Fruit fly (Drosophila melanogaster) whole organism, embryonic: ENCODE results near the gene bark.
A peak's percentile ranks its signal among the peaks of the same experiment; 100 is the strongest.

Experiments used
- CG12744 ChIP-seq: fragments of 200-800 bp; sonication (Bioruptor generic); optimal IDR thresholded peaks from 2 replicates; lab custom pipeline; 2016; ENCODE audit warnings: missing biosample characterization, missing genetic modification characterization
- CG17568 ChIP-seq: fragments of 200-800 bp; sonication (Bioruptor generic); optimal IDR thresholded peaks from 2 replicates; lab custom pipeline; 2018; ENCODE audit warnings: missing biosample characterization, mild to moderate bottlenecking, missing genetic modification characterization, moderate library complexity
- CG2678 ChIP-seq: fragments of 200-800 bp; sonication (Bioruptor generic); optimal IDR thresholded peaks from 3 replicates; lab custom pipeline; 2019; ENCODE audit warnings: missing biosample characterization, mild to moderate bottlenecking, missing genetic modification characterization, moderate library complexity
- CG8924 ChIP-seq: fragments of 200-800 bp; optimal IDR thresholded peaks from 3 replicates; lab custom pipeline; 2019; ENCODE audit warnings: missing biosample characterization, mild to moderate bottlenecking, missing genetic modification characterization, moderate library complexity
- Kr ChIP-seq: fragments of 200-800 bp; sonication (Bioruptor generic); optimal IDR thresholded peaks from 2 replicates; lab custom pipeline; 2017; ENCODE audit warnings: missing biosample characterization, mild to moderate bottlenecking, missing genetic modification characterization
- Opbp ChIP-seq: fragments of 200-800 bp; sonication (Bioruptor generic); IDR thresholded peaks from 3 replicates; pipeline ENCODE4 v1.3.6; 2022; ENCODE audit warnings: missing biosample characterization, missing genetic modification characterization; ENCODE audit not compliant: partially characterized antibody
- jing ChIP-seq: fragments of 200-800 bp; sonication (Bioruptor generic); optimal IDR thresholded peaks from 2 replicates; lab custom pipeline; 2018; ENCODE audit warnings: missing biosample characterization, mild to moderate bottlenecking, missing genetic modification characterization
- lola ChIP-seq, 3 experiments: fragments of >200 bp in 2 of 3; fragments of 200-800 bp in 1 of 3; sonication (Bioruptor generic) in 1 of 3; optimal IDR thresholded peaks; 2 replicates each; lab custom pipeline; 2017 to 2019; ENCODE audit warnings: missing biosample characterization in 3 of 3, missing genetic modification characterization in 3 of 3, mild to moderate bottlenecking in 1 of 3, moderate library complexity in 1 of 3
- lov ChIP-seq, 2 experiments: fragments of 200-800 bp in 1 of 2; fragments of >200 bp in 1 of 2; sonication (Bioruptor generic) in 1 of 2; IDR thresholded peaks in 1 of 2; optimal IDR thresholded peaks in 1 of 2; 2 replicates in 1 of 2; 3 replicates in 1 of 2; pipeline versions ENCODE4 v1.3.6 to Lab custom; 2017 to 2022; ENCODE audit warnings: missing biosample characterization in 1 of 2, missing genetic modification characterization in 1 of 2
- pan ChIP-seq, 4 experiments: fragments of >200 bp in 3 of 4; fragments of 200-800 bp in 1 of 4; sonication (Bioruptor generic) in 1 of 4; optimal IDR thresholded peaks in 3 of 4; IDR thresholded peaks in 1 of 4; 2 replicates each; pipeline versions ENCODE4 v1.3.6 to Lab custom; 2017 to 2022; ENCODE audit warnings: missing biosample characterization in 2 of 4, missing genetic modification characterization in 2 of 4, mixed read lengths in 1 of 4
- prd ChIP-seq, 3 experiments: fragments of >200 bp in 2 of 3; fragments of 200-800 bp in 1 of 3; sonication (Bioruptor generic) in 1 of 3; optimal IDR thresholded peaks in 2 of 3; IDR thresholded peaks in 1 of 3; 2 replicates in 2 of 3; 3 replicates in 1 of 3; pipeline versions ENCODE4 v1.3.6 to Lab custom; 2017 to 2022; ENCODE audit warnings: missing biosample characterization in 1 of 3, missing genetic modification characterization in 1 of 3
- psq ChIP-seq: fragments of 200-800 bp; sonication (Bioruptor generic); optimal IDR thresholded peaks from 2 replicates; lab custom pipeline; 2017; ENCODE audit warnings: missing biosample characterization, missing genetic modification characterization
- so ChIP-seq: fragments of 200-800 bp; sonication (Bioruptor generic); IDR thresholded peaks from 3 replicates; pipeline ENCODE4 v1.3.6; 2022; ENCODE audit warnings: missing biosample characterization, missing genetic modification characterization

- TF ChIP-seq CG17568 (GFP tag; lab: Kevin White, UChicago) (no peak), CG12744 (no peak), jing (no peak), lov (optimal IDR thresholded peaks at IDR 0.05; lab: Kevin White, UChicago) (no peak), lov (GFP tag; IDR thresholded peaks at IDR 0.05; lab: Robert Waterston, UW) (no peak), CG8924 (peak; percentile 21), so (no peak), lola (GFP tag; optimal IDR thresholded peaks at IDR 0.05; lab: Kevin White, UChicago) (peak in 1 of 3 experiments; percentile 44), psq (GFP tag; lab: Kevin White, UChicago) (no peak), pan (optimal IDR thresholded peaks at IDR 0.05; lab: Kevin White, UChicago) (no peak), pan (GFP tag; optimal IDR thresholded peaks at IDR 0.05 in 1 of 2, IDR thresholded peaks at IDR 0.05 in 1 of 2) (peak in 1 of 2 experiments; percentile 19), prd (optimal IDR thresholded peaks at IDR 0.05; lab: Kevin White, UChicago) (no peak), prd (GFP tag; IDR thresholded peaks at IDR 0.05; lab: Robert Waterston, UW) (peak; percentile 76), Kr (GFP tag; lab: Kevin White, UChicago) (no peak), Opbp (GFP tag; lab: Robert Waterston, UW) (no peak), CG2678 (tag; lab: Kevin White, UChicago) (no peak)
Observed at dm6 chr2L:3818903-3819302, 31.9 kb downstream of the bark start.
